Fruit fly (Drosophila melanogaster) whole organism, embryonic: ENCODE results near the gene Hsp70Ab.

Experiments
- CG12769 ChIP-seq: fragments of 200-800 bp; sonication (Bioruptor generic); optimal IDR thresholded peaks from 2 replicates; lab custom pipeline; 2019; ENCODE audit warnings: missing biosample characterization, mild to moderate bottlenecking, missing genetic modification characterization, moderate library complexity
- CG14710 ChIP-seq: fragments of 200-800 bp; sonication (Bioruptor generic); optimal IDR thresholded peaks from 3 replicates; lab custom pipeline; 2019; ENCODE audit warnings: missing biosample characterization, mild to moderate bottlenecking, missing genetic modification characterization, moderate library complexity
- CG5953 ChIP-seq: fragments of 200-800 bp; sonication (Bioruptor generic); IDR thresholded peaks from 2 replicates; pipeline ENCODE4 v1.3.6; 2022; ENCODE audit warnings: missing biosample characterization, missing genetic modification characterization
- D19B ChIP-seq: fragments of 200-800 bp; sonication (Bioruptor generic); optimal IDR thresholded peaks from 2 replicates; lab custom pipeline; 2017; ENCODE audit warnings: missing biosample characterization, mild to moderate bottlenecking, missing genetic modification characterization
- psq ChIP-seq: fragments of 200-800 bp; sonication (Bioruptor generic); optimal IDR thresholded peaks from 2 replicates; lab custom pipeline; 2017; ENCODE audit warnings: missing biosample characterization, missing genetic modification characterization
- salm ChIP-seq: fragments of 200-800 bp; sonication (Bioruptor generic); optimal IDR thresholded peaks from 2 replicates; lab custom pipeline; 2018; ENCODE audit warnings: missing biosample characterization, mild to moderate bottlenecking, missing genetic modification characterization

dm6 chr3R:11933903-11934302 lies 24.4 kb upstream of the Hsp70Ab start:
- TF ChIP-seq psq (GFP tag; lab: Kevin White, UChicago): no peak
- no peak for TF ChIP-seq D19B (GFP tag; lab: Kevin White, UChicago)
- TF ChIP-seq CG12769 (tag; lab: Kevin White, UChicago): no peak
- no peak for TF ChIP-seq CG5953 (GFP tag; lab: Robert Waterston, UW)
- TF ChIP-seq CG14710: no peak
- TF ChIP-seq salm (tag; lab: Kevin White, UChicago): no peak
